In the genomic region with DNA sequence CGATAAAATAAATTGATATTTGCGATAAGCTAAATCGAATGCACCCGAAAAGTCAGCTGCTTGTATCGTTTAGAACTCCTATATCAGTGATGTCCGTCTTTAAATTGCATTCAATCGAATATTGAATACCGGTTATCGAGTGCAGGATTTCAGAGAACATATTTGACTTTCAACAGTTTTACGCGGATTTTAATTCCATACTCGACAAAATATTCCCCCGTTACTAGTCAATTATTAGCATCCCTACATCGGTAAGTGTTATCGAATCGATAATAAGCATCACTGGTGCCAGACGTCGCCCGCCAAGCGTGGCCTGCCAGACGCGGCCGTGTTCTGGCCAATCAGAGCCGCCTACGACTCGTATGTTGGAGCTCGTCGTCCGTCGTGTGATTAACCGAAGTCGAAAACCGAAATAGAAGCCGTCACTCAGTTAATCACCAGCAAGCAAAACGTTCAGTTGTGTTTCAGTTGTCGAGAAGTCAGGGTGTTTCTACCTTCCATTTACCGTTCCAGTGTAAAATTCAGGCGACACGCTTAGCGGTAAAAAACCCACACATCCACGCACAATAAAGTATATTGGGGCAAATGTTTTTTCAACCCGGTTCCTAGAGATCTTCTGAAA, we compare ENCODE assay signal across 1 fruit fly cellular context.
TF ChIP-seq lines count a peak whose summit lies in the region.

TSS of gene ctp (plus strand) at position 23 of the 622 bp plus-strand sequence.

TF ChIP-seq in whole organism, embryonic, 481 proteins besides CTCF, POLR2A, EP300 and RAD21 (continued from another document):
- TF ChIP-seq CG12659 (GFP tag; optimal IDR thresholded peaks at IDR 0.05; lab: Kevin White, UChicago) (peak; percentile 79), maf-S (GFP tag; optimal IDR thresholded peaks at IDR 0.05; lab: Kevin White, UChicago) (peak; percentile 23), CrebB (tag; optimal IDR thresholded peaks at IDR 0.05; lab: Kevin White, UChicago) (peak; percentile 71), luna (GFP tag; optimal IDR thresholded peaks at IDR 0.05; lab: Kevin White, UChicago) (no peak), slbo (GFP tag; IDR thresholded peaks at IDR 0.05; lab: Robert Waterston, UW) (peak; percentile 70), bab2 (GFP tag; optimal IDR thresholded peaks at IDR 0.05; lab: Kevin White, UChicago) (peak; percentile 41), CG2889 (GFP tag; IDR thresholded peaks at IDR 0.05; lab: Robert Waterston, UW) (no peak), sisA (GFP tag; IDR thresholded peaks at IDR 0.05; lab: Robert Waterston, UW) (0 out of 2 replicates have a peak, but pooled peaks have one; percentile 26), HLHmδ (GFP tag; optimal IDR thresholded peaks at IDR 0.05; lab: Kevin White, UChicago) (peak; percentile 28), HLH54F (GFP tag; optimal IDR thresholded peaks at IDR 0.05; lab: Kevin White, UChicago) (peak; percentile 67), CG4424 (GFP tag; optimal IDR thresholded peaks at IDR 0.05; lab: Kevin White, UChicago) (peak; percentile 26), Ptx1 (GFP tag; IDR thresholded peaks at IDR 0.05; lab: Robert Waterston, UW) (peak; percentile 32), CG11456 (GFP tag; IDR thresholded peaks at IDR 0.05; lab: Robert Waterston, UW) (0 out of 3 replicates have a peak, but pooled peaks have one; percentile 53)
